Worm (Caenorhabditis elegans) whole organism, L3 larva: Measurements from ENCODE around the gene srj-53.

ENCODE experiments used
- aly-2 ChIP-seq: fragments of 150-350 bp; optimal IDR thresholded peaks from 2 replicates; lab custom pipeline; 2014; ENCODE audit warnings: missing biosample characterization, missing genetic modification characterization
- ama-1 ChIP-seq: fragments of 150-350 bp; optimal IDR thresholded peaks from 2 replicates; lab custom pipeline; 2018
- elt-2 ChIP-seq: sonication (generic microtip); optimal IDR thresholded peaks from 2 replicates; lab custom pipeline; 2016; ENCODE audit warnings: missing genetic modification reagents, mild to moderate bottlenecking, missing genetic modification characterization, missing compliant biosample characterization

- TF ChIP-seq ama-1 (no peak), elt-2 (tag; lab: Kevin White, UChicago) (no peak), aly-2 (tag; lab: Kevin White, UChicago) (no peak)
Observed at ce11 chrV:738770-739169, 44.2 kb upstream of the srj-53 start, which contains the start of gene srj-24.
